Fruit fly (Drosophila melanogaster) S2 (cell line): ENCODE results near the gene CG32548.

Source experiments
- CG8478 ChIP-seq: fragments of >200 bp; optimal IDR thresholded peaks from 2 replicates; lab custom pipeline; 2018
- CTCF ChIP-seq, 2 experiments: fragments of >200 bp; optimal IDR thresholded peaks; 2 replicates each; lab custom pipeline; 2018

- TF ChIP-seq CTCF (optimal IDR thresholded peaks at IDR 0.05; lab: Kevin White, UChicago): no peak
- no peak for TF ChIP-seq CG8478
These were observed at the start of gene CG32548 for dm6 chrX:18440481-18440880.
